Worm (Caenorhabditis elegans) whole organism, L4/young adult: ENCODE measurements around the gene F39F10.5.

ENCODE experiments used
- W03F9.2 ChIP-seq: fragments of 150-350 bp; optimal IDR thresholded peaks from 2 replicates; lab custom pipeline; 2014; ENCODE audit warnings: missing biosample characterization, missing genetic modification characterization
- dao-5 ChIP-seq: sonication (generic microtip); optimal IDR thresholded peaks from 2 replicates; lab custom pipeline; 2016; ENCODE audit warnings: missing genotype, missing genetic modification characterization, moderate library complexity, missing compliant biosample characterization
- him-1 ChIP-seq: sonication (generic microtip); optimal IDR thresholded peaks from 2 replicates; lab custom pipeline; 2016; ENCODE audit warnings: missing genotype, missing genetic modification reagents, missing genetic modification characterization, missing compliant biosample characterization

Gene F39F10.5

ce11 chrX:16868931-16869330 is 44.6 kb downstream of the F39F10.5 start, which contains the start of gene aakg-2:
Gene aakg-2, minus strand, starts transcription at chrX:16869031.
- TF ChIP-seq him-1 (tag; lab: Kevin White, UChicago) = no peak
- TF ChIP-seq dao-5 (tag; lab: Kevin White, UChicago) = no peak
- TF ChIP-seq W03F9.2 = no peak

- no peak for TF ChIP-seq him-1 (tag; lab: Kevin White, UChicago)
- TF ChIP-seq W03F9.2 = no peak
- TF ChIP-seq dao-5 (tag; lab: Kevin White, UChicago) = no peak
Measured at ce11 chrX:16865675-16866074, 47.9 kb downstream of the F39F10.5 start.

DNA sequence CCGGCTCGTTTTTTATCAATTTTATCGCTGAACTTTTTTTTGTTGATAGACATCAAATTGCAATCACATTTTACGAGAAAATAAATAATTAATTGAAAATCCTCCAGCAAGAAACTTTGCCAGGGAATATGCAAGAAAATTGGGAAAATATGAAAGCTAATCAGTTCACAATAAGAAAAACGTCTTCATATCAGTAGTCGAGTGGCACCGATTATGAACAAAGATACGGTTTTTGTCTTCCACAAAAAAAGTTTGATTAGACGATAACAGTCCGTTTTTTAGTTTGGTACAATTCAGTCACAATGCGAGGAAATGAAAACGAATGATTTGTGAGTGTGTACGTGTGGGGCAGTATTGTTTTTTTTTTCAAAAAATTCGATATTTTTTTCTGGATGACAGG is 48.6 kb downstream of the F39F10.5 start:
- no peak for TF ChIP-seq W03F9.2
- TF ChIP-seq dao-5 (tag; lab: Kevin White, UChicago) = no peak
- TF ChIP-seq him-1 (tag; lab: Kevin White, UChicago) = no peak

- TF ChIP-seq dao-5 (tag; lab: Kevin White, UChicago) = no peak
- TF ChIP-seq W03F9.2 = no peak
- no peak for TF ChIP-seq him-1 (tag; lab: Kevin White, UChicago)
Measured at ce11 chrX:16863320-16863719, 50.2 kb downstream of the F39F10.5 start.
